Fruit fly (Drosophila melanogaster) whole organism, larva: ENCODE measurements around the gene CHMP2B.

Source experiments
- noc ChIP-seq: fragments of 200-800 bp; sonication (Bioruptor generic); optimal IDR thresholded peaks from 3 replicates; lab custom pipeline; 2019; ENCODE audit warnings: missing biosample characterization, mild to moderate bottlenecking, missing genetic modification characterization, moderate library complexity

The CHMP2B gene

dm6 chr3L:5154917-5155613 lies 15.6 kb downstream of the CHMP2B start:
- no peak for TF ChIP-seq noc

- no peak for TF ChIP-seq noc
Observed at dm6 chr3L:5172470-5172869, 33.1 kb downstream of the CHMP2B start.

dm6 chr3L:5176071-5176470 lies 36.7 kb downstream of the CHMP2B start:
- TF ChIP-seq noc = no peak

dm6 chr3L:5176789-5177188 lies 37.4 kb downstream of the CHMP2B start:
- peak; percentile 50 for TF ChIP-seq noc

- TF ChIP-seq noc = no peak
Observed at dm6 chr3L:5178903-5179302, 39.5 kb downstream of the CHMP2B start.

- no peak for TF ChIP-seq noc
Observed at dm6 chr3L:5180179-5180578, 40.8 kb downstream of the CHMP2B start.

- TF ChIP-seq noc = no peak
Observed at dm6 chr3L:5180968-5181612, 41.7 kb downstream of the CHMP2B start.

- no peak for TF ChIP-seq noc
Observed at dm6 chr3L:5182255-5182993, 43.0 kb downstream of the CHMP2B start.

- TF ChIP-seq noc = peak; percentile 25
Observed at dm6 chr3L:5182994-5183566, 43.7 kb downstream of the CHMP2B start.

- no peak for TF ChIP-seq noc
Observed at dm6 chr3L:5183662-5184061, 44.2 kb downstream of the CHMP2B start.

- TF ChIP-seq noc = no peak
Observed at dm6 chr3L:5184502-5184859, 45.1 kb downstream of the CHMP2B start.

- TF ChIP-seq noc = peak; percentile 63
Observed at dm6 chr3L:5184860-5185639, 45.6 kb downstream of the CHMP2B start.

dm6 chr3L:5186807-5187571 lies 47.6 kb downstream of the CHMP2B start:
- TF ChIP-seq noc = peak; percentile 88

- no peak for TF ChIP-seq noc
Observed at dm6 chr3L:5187572-5187934, 48.1 kb downstream of the CHMP2B start.

- peak; percentile 51 for TF ChIP-seq noc
Observed at dm6 chr3L:5188402-5188801, 49.0 kb downstream of the CHMP2B start.
